Fruit fly (Drosophila melanogaster) whole organism, embryonic: ENCODE measurements around the gene Rack1.

Experiments
- Ada2b ChIP-seq: fragments of 200-800 bp; sonication (Bioruptor generic); IDR thresholded peaks from 2 replicates; pipeline ENCODE4 v1.3.6; 2022; ENCODE audit warnings: missing biosample characterization, missing genetic modification characterization
- Atf3 ChIP-seq: fragments of 200-800 bp; sonication (Bioruptor generic); optimal IDR thresholded peaks from 3 replicates; lab custom pipeline; 2016; ENCODE audit warnings: missing biosample characterization, missing genetic modification characterization
- Blimp-1 ChIP-seq: fragments of 200-800 bp; sonication (Bioruptor generic); optimal IDR thresholded peaks from 3 replicates; lab custom pipeline; 2018; ENCODE audit warnings: missing biosample characterization, missing genetic modification characterization, mild to moderate bottlenecking, moderate library complexity, missing genetic modification reagents
- CG10366 ChIP-seq: fragments of 200-800 bp; sonication (Bioruptor generic); IDR thresholded peaks from 2 replicates; pipeline ENCODE4 v1.3.6; 2022; ENCODE audit warnings: missing biosample characterization, missing genetic modification characterization
- CG12071 ChIP-seq: fragments of 200-800 bp; sonication (Bioruptor generic); optimal IDR thresholded peaks from 3 replicates; lab custom pipeline; 2018; ENCODE audit warnings: missing biosample characterization, mild to moderate bottlenecking, missing genetic modification characterization
- CG1233 ChIP-seq: fragments of 200-800 bp; sonication (Bioruptor generic); optimal IDR thresholded peaks from 4 replicates; lab custom pipeline; 2018; ENCODE audit warnings: missing biosample characterization, mild to moderate bottlenecking, missing genetic modification characterization
- CG13296 ChIP-seq: fragments of 200-800 bp; sonication (Bioruptor generic); optimal IDR thresholded peaks from 3 replicates; lab custom pipeline; 2018; ENCODE audit warnings: missing biosample characterization, mild to moderate bottlenecking, missing genetic modification characterization
- CG15011 ChIP-seq: fragments of 200-800 bp; sonication (Bioruptor generic); optimal IDR thresholded peaks from 3 replicates; lab custom pipeline; 2018; ENCODE audit warnings: missing biosample characterization, mild to moderate bottlenecking, missing genetic modification characterization
- CG1529 ChIP-seq: fragments of 200-800 bp; sonication (Bioruptor generic); optimal IDR thresholded peaks from 3 replicates; lab custom pipeline; 2018; ENCODE audit warnings: missing biosample characterization, missing genetic modification characterization
- CG15514 ChIP-seq: fragments of 200-800 bp; sonication (Bioruptor generic); optimal IDR thresholded peaks from 3 replicates; lab custom pipeline; 2017; ENCODE audit warnings: missing biosample characterization, missing genetic modification characterization, mild to moderate bottlenecking, moderate library complexity, missing genetic modification reagents
- CG18599 ChIP-seq: fragments of 200-800 bp; sonication (Bioruptor generic); optimal IDR thresholded peaks from 3 replicates; lab custom pipeline; 2017; ENCODE audit warnings: missing biosample characterization, missing genetic modification characterization, mild to moderate bottlenecking, moderate library complexity, missing genetic modification reagents
- CG3281 ChIP-seq: fragments of 200-800 bp; sonication (Bioruptor generic); optimal IDR thresholded peaks from 3 replicates; lab custom pipeline; 2017; ENCODE audit warnings: missing biosample characterization, mild to moderate bottlenecking, missing genetic modification characterization
- CG34376 ChIP-seq: fragments of 200-800 bp; sonication (Bioruptor generic); optimal IDR thresholded peaks from 2 replicates; lab custom pipeline; 2018; ENCODE audit warnings: missing biosample characterization, mild to moderate bottlenecking, missing genetic modification characterization
- CG3847 ChIP-seq: fragments of 200-800 bp; sonication (Bioruptor generic); IDR thresholded peaks from 2 replicates; pipeline ENCODE4 v1.3.6; 2022; ENCODE audit warnings: missing biosample characterization, missing genetic modification characterization
- CG4328 ChIP-seq: fragments of 200-800 bp; sonication (Bioruptor generic); optimal IDR thresholded peaks from 3 replicates; lab custom pipeline; 2017; ENCODE audit warnings: missing biosample characterization, missing genetic modification reagents, missing genetic modification characterization
- CG7372 ChIP-seq: fragments of 200-800 bp; sonication (Bioruptor generic); IDR thresholded peaks from 2 replicates; pipeline ENCODE4 v1.3.6; 2022; ENCODE audit warnings: missing biosample characterization, missing genetic modification characterization
- CG7839 ChIP-seq: fragments of 200-800 bp; sonication (Bioruptor generic); optimal IDR thresholded peaks from 3 replicates; lab custom pipeline; 2018; ENCODE audit warnings: missing biosample characterization, mild to moderate bottlenecking, missing genetic modification characterization, moderate library complexity
- CG8290 ChIP-seq, 3 experiments: fragments of 200-800 bp; sonication (Bioruptor generic); optimal IDR thresholded peaks; 2 replicates each; lab custom pipeline; 2016 to 2019; ENCODE audit warnings: missing biosample characterization in 3 of 3, missing genetic modification characterization in 3 of 3, mild to moderate bottlenecking in 2 of 3, moderate library complexity in 1 of 3
- CG9817 ChIP-seq: fragments of 200-800 bp; sonication (Bioruptor generic); optimal IDR thresholded peaks from 2 replicates; lab custom pipeline; 2018; ENCODE audit warnings: missing biosample characterization, mild to moderate bottlenecking, missing genetic modification characterization, moderate library complexity
- CoRest ChIP-seq: fragments of 200-800 bp; sonication (Bioruptor generic); optimal IDR thresholded peaks from 3 replicates; lab custom pipeline; 2018; ENCODE audit warnings: missing biosample characterization, mild to moderate bottlenecking, missing genetic modification characterization, moderate library complexity
- Deaf1 ChIP-seq: fragments of 200-800 bp; optimal IDR thresholded peaks from 3 replicates; lab custom pipeline; 2019; ENCODE audit warnings: missing biosample characterization, mild to moderate bottlenecking, missing genetic modification characterization, moderate library complexity
- Dll ChIP-seq: fragments of 200-800 bp; sonication (Bioruptor generic); IDR thresholded peaks from 4 replicates; pipeline ENCODE4 v1.3.6; 2022; ENCODE audit warnings: missing biosample characterization, missing genetic modification characterization; ENCODE audit not compliant: partially characterized antibody
- Fer3 ChIP-seq: fragments of 200-800 bp; sonication (Bioruptor generic); optimal IDR thresholded peaks from 2 replicates; lab custom pipeline; 2018; ENCODE audit warnings: missing biosample characterization, mild to moderate bottlenecking, missing genetic modification characterization, moderate library complexity
- HHEX ChIP-seq: fragments of 200-800 bp; sonication (Bioruptor generic); optimal IDR thresholded peaks from 3 replicates; lab custom pipeline; 2017; ENCODE audit warnings: missing biosample characterization, mild to moderate bottlenecking, missing genetic modification characterization, missing genetic modification reagents
- NK7.1 ChIP-seq: fragments of 200-800 bp; sonication (Bioruptor generic); optimal IDR thresholded peaks from 3 replicates; lab custom pipeline; 2016; ENCODE audit warnings: missing biosample characterization, missing genetic modification characterization
- Oaz ChIP-seq: fragments of 200-800 bp; sonication (Bioruptor generic); IDR thresholded peaks from 2 replicates; pipeline ENCODE4 v1.3.6; 2022; ENCODE audit warnings: missing biosample characterization, missing genetic modification characterization
- Pdp1 ChIP-seq, 2 experiments: fragments of 200-800 bp; sonication (Bioruptor generic); optimal IDR thresholded peaks; 3 replicates each; lab custom pipeline; 2016; ENCODE audit warnings: missing biosample characterization in 2 of 2, missing genetic modification characterization in 2 of 2, mild to moderate bottlenecking in 1 of 2, moderate library complexity in 1 of 2
- Sox100B ChIP-seq: fragments of 200-800 bp; sonication (Bioruptor generic); optimal IDR thresholded peaks from 3 replicates; lab custom pipeline; 2018; ENCODE audit warnings: missing biosample characterization, mild to moderate bottlenecking, missing genetic modification characterization
- Sox102F ChIP-seq: fragments of 200-800 bp; sonication (Bioruptor generic); optimal IDR thresholded peaks from 2 replicates; lab custom pipeline; 2018; ENCODE audit warnings: missing biosample characterization, mild to moderate bottlenecking, missing genetic modification characterization, moderate library complexity
- cas ChIP-seq: fragments of 200-800 bp; sonication (Bioruptor generic); IDR thresholded peaks from 2 replicates; pipeline ENCODE4 v1.3.6; 2022; ENCODE audit warnings: missing biosample characterization, missing genetic modification characterization
- caup ChIP-seq: fragments of 200-800 bp; sonication (Bioruptor generic); optimal IDR thresholded peaks from 3 replicates; lab custom pipeline; 2017; ENCODE audit warnings: missing biosample characterization, mild to moderate bottlenecking, missing genetic modification characterization, moderate library complexity; ENCODE audit not compliant: severe bottlenecking
- cwo ChIP-seq: fragments of 200-800 bp; sonication (Bioruptor generic); optimal IDR thresholded peaks from 3 replicates; lab custom pipeline; 2017; ENCODE audit warnings: missing biosample characterization, missing genetic modification characterization, mild to moderate bottlenecking, moderate library complexity, missing genetic modification reagents
- dmrt99B ChIP-seq: fragments of 200-800 bp; sonication (Bioruptor generic); optimal IDR thresholded peaks from 2 replicates; lab custom pipeline; 2018; ENCODE audit warnings: missing biosample characterization, mild to moderate bottlenecking, missing genetic modification characterization, moderate library complexity
- exex ChIP-seq: fragments of 200-800 bp; sonication (Bioruptor generic); optimal IDR thresholded peaks from 4 replicates; lab custom pipeline; 2018; ENCODE audit warnings: missing biosample characterization, mild to moderate bottlenecking, missing genetic modification characterization, moderate library complexity
- fd3F ChIP-seq: fragments of 200-800 bp; sonication (Bioruptor generic); optimal IDR thresholded peaks from 2 replicates; lab custom pipeline; 2018; ENCODE audit warnings: missing biosample characterization, mild to moderate bottlenecking, missing genetic modification characterization, moderate library complexity
- fru ChIP-seq: fragments of >200 bp; optimal IDR thresholded peaks from 2 replicates; lab custom pipeline; 2017
- gem ChIP-seq: fragments of 200-800 bp; sonication (Bioruptor generic); optimal IDR thresholded peaks from 2 replicates; lab custom pipeline; 2019; ENCODE audit warnings: missing biosample characterization, mild to moderate bottlenecking, missing genetic modification characterization, moderate library complexity
- hkb ChIP-seq, 2 experiments: fragments of 200-800 bp in 1 of 2; fragments of >200 bp in 1 of 2; sonication (Bioruptor generic) in 1 of 2; IDR thresholded peaks in 1 of 2; optimal IDR thresholded peaks in 1 of 2; 2 replicates each; pipeline versions ENCODE4 v1.3.6 to Lab custom; 2017 to 2022; ENCODE audit warnings: missing biosample characterization in 1 of 2, missing genetic modification characterization in 1 of 2
- jigr1 ChIP-seq: fragments of 200-800 bp; sonication (Bioruptor generic); IDR thresholded peaks from 3 replicates; pipeline ENCODE4 v1.3.6; 2022; ENCODE audit warnings: missing biosample characterization, missing genetic modification characterization
- knrl ChIP-seq: fragments of 200-800 bp; sonication (Bioruptor generic); IDR thresholded peaks from 3 replicates; pipeline ENCODE4 v1.3.6; 2022; ENCODE audit warnings: missing biosample characterization, missing genetic modification characterization; ENCODE audit not compliant: partially characterized antibody
- lab ChIP-seq: fragments of 200-800 bp; sonication (Bioruptor generic); optimal IDR thresholded peaks from 3 replicates; lab custom pipeline; 2017; ENCODE audit warnings: missing biosample characterization, missing genetic modification characterization, mild to moderate bottlenecking, moderate library complexity, missing genetic modification reagents
- sima ChIP-seq: fragments of 200-800 bp; sonication (Bioruptor generic); optimal IDR thresholded peaks from 2 replicates; lab custom pipeline; 2016; ENCODE audit warnings: missing biosample characterization, missing genetic modification characterization
- slp2 ChIP-seq: fragments of 200-800 bp; sonication (Bioruptor generic); optimal IDR thresholded peaks from 2 replicates; lab custom pipeline; 2016; ENCODE audit warnings: missing biosample characterization, missing genetic modification characterization
- stc ChIP-seq: fragments of 200-800 bp; sonication (Bioruptor generic); IDR thresholded peaks from 2 replicates; pipeline ENCODE4 v1.3.6; 2022; ENCODE audit warnings: missing biosample characterization, missing genetic modification characterization
- unpg ChIP-seq: fragments of 200-800 bp; sonication (Bioruptor generic); optimal IDR thresholded peaks from 3 replicates; lab custom pipeline; 2018; ENCODE audit warnings: missing biosample characterization, mild to moderate bottlenecking, missing genetic modification characterization, moderate library complexity

Gene Rack1

dm6 chr2L:7777979-7778692, 49.0 kb downstream of the Rack1 start, which contains the start of gene CG7179 (continued):
- TF ChIP-seq CG18599 (GFP tag; lab: Kevin White, UChicago): peak; percentile 38
- peak in 1 of 2 experiments; percentile 62 for TF ChIP-seq Pdp1 (GFP tag; optimal IDR thresholded peaks at IDR 0.05; lab: Kevin White, UChicago)
- TF ChIP-seq Blimp-1 (GFP tag; lab: Kevin White, UChicago): no peak
- TF ChIP-seq Deaf1 (tag; lab: Kevin White, UChicago): no peak
- TF ChIP-seq CG15514 (GFP tag; lab: Kevin White, UChicago): peak; percentile 17
- peak; percentile 25 for TF ChIP-seq CG7839 (tag; lab: Kevin White, UChicago)
- TF ChIP-seq sima (GFP tag; lab: Kevin White, UChicago): no peak
- TF ChIP-seq CG3847: no peak
- TF ChIP-seq exex (tag; lab: Kevin White, UChicago): peak; percentile 28
- peak; percentile 57 for TF ChIP-seq CG3281 (GFP tag; lab: Kevin White, UChicago)
- no peak for TF ChIP-seq hkb (optimal IDR thresholded peaks at IDR 0.05; lab: Kevin White, UChicago)
- 0 out of 2 replicates have a peak, but pooled peaks have one; percentile 29 for TF ChIP-seq hkb (GFP tag; IDR thresholded peaks at IDR 0.05; lab: Robert Waterston, UW)
- no peak for TF ChIP-seq CG1529 (GFP tag; lab: Kevin White, UChicago)
- TF ChIP-seq knrl: no peak
- no peak for TF ChIP-seq jigr1
- TF ChIP-seq dmrt99B (tag; lab: Kevin White, UChicago): peak; percentile 32
- no peak for TF ChIP-seq Atf3 (GFP tag; lab: Kevin White, UChicago)
- TF ChIP-seq CG10366 (GFP tag; lab: Robert Waterston, UW): no peak
- TF ChIP-seq slp2 (GFP tag; lab: Kevin White, UChicago): no peak
- TF ChIP-seq cas (GFP tag; lab: Robert Waterston, UW): no peak
- TF ChIP-seq CG34376 (GFP tag; lab: Kevin White, UChicago): peak; percentile 5
- peak; percentile 27 for TF ChIP-seq gem
- TF ChIP-seq unpg (GFP tag; lab: Kevin White, UChicago): peak; percentile 32
- peak; percentile 18 for TF ChIP-seq fd3F (GFP tag; lab: Kevin White, UChicago)
- peak; percentile 26 for TF ChIP-seq CG12071
- TF ChIP-seq CG1233 (GFP tag; lab: Kevin White, UChicago): peak; percentile 14
- peak; percentile 6 for TF ChIP-seq CG9817 (tag; lab: Kevin White, UChicago)
- TF ChIP-seq CG4328 (GFP tag; lab: Kevin White, UChicago): peak; percentile 1
- peak; percentile 0 for TF ChIP-seq Sox102F (GFP tag; lab: Kevin White, UChicago)
- TF ChIP-seq Oaz (GFP tag; lab: Robert Waterston, UW): no peak
- TF ChIP-seq Dll: no peak
- peak; percentile 21 for TF ChIP-seq CoRest (tag; lab: Kevin White, UChicago)
- peak; percentile 61 for TF ChIP-seq lab (GFP tag; lab: Kevin White, UChicago)
- peak; percentile 64 for TF ChIP-seq CG13296 (GFP tag; lab: Kevin White, UChicago)
- peak; percentile 3 for TF ChIP-seq cwo (GFP tag; lab: Kevin White, UChicago)
- peak; percentile 33 for TF ChIP-seq CG15011
- peak; percentile 38 for TF ChIP-seq HHEX (GFP tag; lab: Kevin White, UChicago)
- peak; percentile 57 for TF ChIP-seq Fer3 (tag; lab: Kevin White, UChicago)
- TF ChIP-seq CG8290 (GFP tag; optimal IDR thresholded peaks at IDR 0.05; lab: Kevin White, UChicago): no peak
- TF ChIP-seq CG8290 (tag; optimal IDR thresholded peaks at IDR 0.05; lab: Kevin White, UChicago): peak in 1 of 2 experiments; percentile 41
- TF ChIP-seq Sox100B (GFP tag; lab: Kevin White, UChicago): peak; percentile 5
- no peak for TF ChIP-seq fru
- no peak for TF ChIP-seq Ada2b
- no peak for TF ChIP-seq NK7.1
- no peak for TF ChIP-seq CG7372 (GFP tag; lab: Robert Waterston, UW)
- peak; percentile 27 for TF ChIP-seq caup (GFP tag; lab: Kevin White, UChicago)
- TF ChIP-seq stc (GFP tag; lab: Robert Waterston, UW): 0 out of 2 replicates have a peak, but pooled peaks have one; percentile 12
- TF ChIP-seq, all 482 proteins: peak for 40
